Fruit fly (Drosophila melanogaster) whole organism, adult: ENCODE data around the gene CG14195.

Experiments used
- CG11617 ChIP-seq: fragments of 200-800 bp; sonication (Bioruptor generic); optimal IDR thresholded peaks from 2 replicates; lab custom pipeline; 2017; ENCODE audit warnings: mild to moderate bottlenecking, missing biosample characterization, missing genetic modification reagents, missing genetic modification characterization
- CG12768 ChIP-seq: fragments of 200-800 bp; sonication (Bioruptor generic); optimal IDR thresholded peaks from 2 replicates; lab custom pipeline; 2017; ENCODE audit warnings: missing biosample characterization, missing genetic modification characterization, mild to moderate bottlenecking, moderate library complexity, missing genetic modification reagents
- CG14711 ChIP-seq: fragments of 200-800 bp; sonication (Bioruptor generic); optimal IDR thresholded peaks from 2 replicates; lab custom pipeline; 2018; ENCODE audit warnings: missing biosample characterization, mild to moderate bottlenecking, missing genetic modification characterization, moderate library complexity
- CG1620 ChIP-seq: fragments of 200-800 bp; sonication (Bioruptor generic); optimal IDR thresholded peaks from 2 replicates; lab custom pipeline; 2016; ENCODE audit warnings: missing biosample characterization, missing genetic modification characterization
- CG33017 ChIP-seq: fragments of 200-800 bp; sonication (Bioruptor generic); optimal IDR thresholded peaks from 2 replicates; lab custom pipeline; 2018; ENCODE audit warnings: missing biosample characterization, mild to moderate bottlenecking, missing genetic modification characterization, moderate library complexity
- CG5204 ChIP-seq: fragments of 200-800 bp; sonication (Bioruptor generic); optimal IDR thresholded peaks from 2 replicates; lab custom pipeline; 2016; ENCODE audit warnings: missing biosample characterization, missing genetic modification characterization
- CG7045 ChIP-seq: fragments of 200-800 bp; sonication (Bioruptor generic); optimal IDR thresholded peaks from 2 replicates; lab custom pipeline; 2017; ENCODE audit warnings: missing biosample characterization, mild to moderate bottlenecking, missing genetic modification characterization
- CG7101 ChIP-seq: fragments of 200-800 bp; sonication (Bioruptor generic); optimal IDR thresholded peaks from 2 replicates; lab custom pipeline; 2018; ENCODE audit warnings: missing biosample characterization, mild to moderate bottlenecking, missing genetic modification characterization, moderate library complexity
- Clk ChIP-seq: fragments of 200-800 bp; sonication (Bioruptor generic); optimal IDR thresholded peaks from 2 replicates; lab custom pipeline; 2017; ENCODE audit warnings: missing biosample characterization, missing genetic modification characterization
- Crg-1 ChIP-seq: fragments of 200-800 bp; sonication (Bioruptor generic); optimal IDR thresholded peaks from 2 replicates; lab custom pipeline; 2016; ENCODE audit warnings: missing biosample characterization, missing genetic modification characterization
- Hr96 ChIP-seq: fragments of 200-800 bp; sonication (Bioruptor generic); optimal IDR thresholded peaks from 2 replicates; lab custom pipeline; 2016; ENCODE audit warnings: missing biosample characterization, missing genetic modification characterization
- Mnt ChIP-seq: fragments of 200-800 bp; sonication (Bioruptor generic); optimal IDR thresholded peaks from 2 replicates; lab custom pipeline; 2016; ENCODE audit warnings: missing biosample characterization, mild to moderate bottlenecking, missing genetic modification characterization
- bab1 ChIP-seq: fragments of 200-800 bp; sonication (Bioruptor generic); optimal IDR thresholded peaks from 3 replicates; lab custom pipeline; 2019; ENCODE audit warnings: missing biosample characterization, mild to moderate bottlenecking, missing genetic modification characterization, moderate library complexity
- cic ChIP-seq: fragments of 200-800 bp; sonication (Bioruptor generic); optimal IDR thresholded peaks from 2 replicates; lab custom pipeline; 2017; ENCODE audit warnings: missing biosample characterization, mild to moderate bottlenecking, missing genetic modification characterization, moderate library complexity
- cnc ChIP-seq, 2 experiments: fragments of >200 bp; optimal IDR thresholded peaks; 2 replicates each; lab custom pipeline; 2017
- kay ChIP-seq: fragments of 200-800 bp; sonication (Bioruptor generic); peaks from one replicate; lab custom pipeline; 2016; ENCODE audit warnings: missing biosample characterization, missing genetic modification characterization, borderline replicate concordance
- ovo ChIP-seq: fragments of 200-800 bp; sonication (Bioruptor generic); optimal IDR thresholded peaks from 2 replicates; lab custom pipeline; 2016; ENCODE audit warnings: missing biosample characterization, missing genetic modification characterization
- pad ChIP-seq: fragments of 200-800 bp; sonication (Bioruptor generic); optimal IDR thresholded peaks from 3 replicates; lab custom pipeline; 2017; ENCODE audit warnings: missing biosample characterization, missing genetic modification characterization, mild to moderate bottlenecking, moderate library complexity, missing genetic modification reagents
- tj ChIP-seq: fragments of 200-800 bp; sonication (Bioruptor generic); optimal IDR thresholded peaks from 3 replicates; lab custom pipeline; 2017; ENCODE audit warnings: missing biosample characterization, mild to moderate bottlenecking, missing genetic modification characterization, moderate library complexity
- toe ChIP-seq: fragments of 200-800 bp; sonication (Bioruptor generic); optimal IDR thresholded peaks from 2 replicates; lab custom pipeline; 2016; ENCODE audit warnings: missing biosample characterization, missing genetic modification characterization

The CG14195 gene

DNA sequence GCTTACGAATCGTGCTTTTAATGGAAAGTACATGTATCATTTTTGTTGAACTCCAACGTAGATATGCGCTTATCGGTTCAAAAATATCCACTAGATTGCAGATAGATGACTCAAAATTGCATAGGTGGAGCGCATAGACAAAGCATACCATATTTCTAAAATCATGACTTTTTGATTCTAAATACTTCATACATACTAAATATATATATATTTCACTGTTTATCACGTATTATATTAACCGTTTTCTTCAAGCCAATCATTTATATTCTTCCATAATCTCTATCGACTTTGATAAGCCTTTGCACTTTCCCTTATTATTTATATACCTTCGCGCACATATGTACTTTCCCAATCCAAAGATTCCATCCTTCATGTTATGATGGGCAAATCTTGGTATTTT is at the start of gene CG14195:
CG14195 (minus strand) TSS at position 101 of the 400 bp plus-strand sequence.
- TF ChIP-seq CG14711 (tag; lab: Kevin White, UChicago) (no peak), CG11617 (GFP tag; lab: Kevin White, UChicago) (no peak), CG1620 (GFP tag; lab: Kevin White, UChicago) (no peak), CG5204 (GFP tag; lab: Kevin White, UChicago) (no peak)

DNA sequence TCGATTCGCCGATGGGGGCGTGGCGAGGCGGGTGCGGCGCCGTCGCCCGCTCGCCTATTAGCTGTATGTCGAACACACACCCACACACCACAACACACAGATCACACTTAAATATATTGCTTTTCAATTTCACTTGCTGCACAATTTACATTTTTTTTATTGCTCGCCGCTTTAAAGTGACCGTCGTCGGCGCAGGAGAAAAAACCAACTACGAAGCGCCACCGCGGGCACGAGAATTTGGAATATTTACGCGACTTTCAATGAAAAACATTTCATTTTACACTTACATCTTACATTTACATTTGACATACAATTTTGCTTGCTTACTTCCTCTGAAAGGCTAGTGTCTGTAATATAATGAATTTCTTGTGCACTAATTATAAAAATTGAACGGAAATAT is 49.2 kb upstream of the CG14195 start, which contains the start of gene rictor:
rictor (minus strand) TSS at position 170 of the 400 bp plus-strand sequence.
- no peak for TF ChIP-seq cic (GFP tag; lab: Kevin White, UChicago)
- no peak for TF ChIP-seq CG1620 (GFP tag; lab: Kevin White, UChicago)
- no peak for TF ChIP-seq CG5204 (GFP tag; lab: Kevin White, UChicago)
- TF ChIP-seq CG11617 (GFP tag; lab: Kevin White, UChicago) = no peak
- TF ChIP-seq CG7101 (tag; lab: Kevin White, UChicago) = no peak
- no peak for TF ChIP-seq cnc (optimal IDR thresholded peaks at IDR 0.05; lab: Kevin White, UChicago)
- TF ChIP-seq tj (GFP tag; lab: Kevin White, UChicago) = no peak
- TF ChIP-seq CG7045 (GFP tag; lab: Kevin White, UChicago) = no peak
- TF ChIP-seq CG14711 (tag; lab: Kevin White, UChicago) = no peak
- no peak for TF ChIP-seq pad (GFP tag; lab: Kevin White, UChicago)
- no peak for TF ChIP-seq kay (GFP tag; lab: Kevin White, UChicago)
- no peak for TF ChIP-seq Hr96 (GFP tag; lab: Kevin White, UChicago)
- no peak for TF ChIP-seq ovo (GFP tag; lab: Kevin White, UChicago)
- no peak for TF ChIP-seq CG12768 (GFP tag; lab: Kevin White, UChicago)
- TF ChIP-seq CG33017 (tag; lab: Kevin White, UChicago) = no peak

DNA sequence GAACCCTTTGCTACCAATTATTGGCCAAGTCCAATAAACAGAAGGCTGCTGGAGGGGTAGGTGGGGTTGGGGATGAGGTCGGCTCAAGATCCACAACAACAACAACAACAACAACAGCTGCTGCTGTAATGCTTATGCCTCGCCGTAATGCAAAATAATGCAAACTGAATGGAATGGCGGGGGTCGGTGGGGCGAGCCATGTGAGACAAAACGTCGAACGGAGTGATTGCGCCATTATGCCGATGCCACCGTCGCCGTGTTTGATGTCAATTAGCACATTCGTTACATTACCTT is 48.8 kb upstream of the CG14195 start:
- TF ChIP-seq tj (GFP tag; lab: Kevin White, UChicago) = peak; percentile 46
- peak; percentile 30 for TF ChIP-seq Mnt (GFP tag; lab: Kevin White, UChicago)
- TF ChIP-seq CG33017 (tag; lab: Kevin White, UChicago) = no peak
- TF ChIP-seq CG12768 (GFP tag; lab: Kevin White, UChicago) = no peak
- no peak for TF ChIP-seq Clk (GFP tag; lab: Kevin White, UChicago)
- no peak for TF ChIP-seq CG5204 (GFP tag; lab: Kevin White, UChicago)
- no peak for TF ChIP-seq CG14711 (tag; lab: Kevin White, UChicago)
- TF ChIP-seq CG1620 (GFP tag; lab: Kevin White, UChicago) = no peak
- no peak for TF ChIP-seq bab1
- TF ChIP-seq ovo (GFP tag; lab: Kevin White, UChicago) = peak; percentile 48
- TF ChIP-seq toe (GFP tag; lab: Kevin White, UChicago) = no peak

dm6 chrX:19259802-19260695 is 48.2 kb upstream of the CG14195 start:
- TF ChIP-seq CG7101 (tag; lab: Kevin White, UChicago) (no peak), CG11617 (GFP tag; lab: Kevin White, UChicago) (no peak), tj (GFP tag; lab: Kevin White, UChicago) (peak; percentile 29), kay (GFP tag; lab: Kevin White, UChicago) (no peak), CG5204 (GFP tag; lab: Kevin White, UChicago) (no peak), cic (GFP tag; lab: Kevin White, UChicago) (peak; percentile 35), CG7045 (GFP tag; lab: Kevin White, UChicago) (no peak), CG1620 (GFP tag; lab: Kevin White, UChicago) (no peak), Hr96 (GFP tag; lab: Kevin White, UChicago) (no peak), toe (GFP tag; lab: Kevin White, UChicago) (no peak), CG12768 (GFP tag; lab: Kevin White, UChicago) (no peak), Clk (GFP tag; lab: Kevin White, UChicago) (no peak), ovo (GFP tag; lab: Kevin White, UChicago) (peak; percentile 99), pad (GFP tag; lab: Kevin White, UChicago) (peak; percentile 91), CG14711 (tag; lab: Kevin White, UChicago) (no peak), cnc (optimal IDR thresholded peaks at IDR 0.05; lab: Kevin White, UChicago) (peak; percentile 28 to 61), CG33017 (tag; lab: Kevin White, UChicago) (no peak), Mnt (GFP tag; lab: Kevin White, UChicago) (peak; percentile 29), bab1 (no peak), Crg-1 (GFP tag; lab: Kevin White, UChicago) (no peak)

DNA sequence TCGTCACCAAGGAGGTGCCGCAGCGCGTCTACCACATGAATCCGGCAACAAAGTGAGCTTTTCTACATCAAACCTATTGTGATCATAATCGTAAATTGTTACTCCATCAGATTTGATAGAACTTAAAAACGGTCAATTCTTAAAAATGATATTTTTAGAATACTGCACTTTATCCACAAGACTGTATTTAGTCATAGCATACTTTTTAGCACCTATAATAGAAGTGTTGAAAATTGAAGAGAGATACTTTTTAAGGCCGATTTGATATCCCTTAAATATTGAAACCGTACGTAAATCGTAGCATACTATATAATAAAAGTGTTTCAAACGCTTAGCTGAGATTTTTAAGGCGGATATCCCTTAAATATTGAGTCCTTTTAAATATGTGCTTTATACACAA is 38.3 kb upstream of the CG14195 start:
- TF ChIP-seq CG7101 (tag; lab: Kevin White, UChicago) (no peak), CG12768 (GFP tag; lab: Kevin White, UChicago) (no peak), ovo (GFP tag; lab: Kevin White, UChicago) (no peak), cic (GFP tag; lab: Kevin White, UChicago) (no peak), pad (GFP tag; lab: Kevin White, UChicago) (no peak), kay (GFP tag; lab: Kevin White, UChicago) (no peak), tj (GFP tag; lab: Kevin White, UChicago) (no peak), Clk (GFP tag; lab: Kevin White, UChicago) (no peak), Crg-1 (GFP tag; lab: Kevin White, UChicago) (no peak), CG14711 (tag; lab: Kevin White, UChicago) (no peak), cnc (optimal IDR thresholded peaks at IDR 0.05; lab: Kevin White, UChicago) (no peak), Mnt (GFP tag; lab: Kevin White, UChicago) (no peak), CG1620 (GFP tag; lab: Kevin White, UChicago) (no peak), toe (GFP tag; lab: Kevin White, UChicago) (no peak), CG11617 (GFP tag; lab: Kevin White, UChicago) (no peak), CG7045 (GFP tag; lab: Kevin White, UChicago) (no peak), bab1 (no peak), Hr96 (GFP tag; lab: Kevin White, UChicago) (no peak)
